Fruit fly (Drosophila melanogaster) S2 (cell line): ENCODE data around the gene CG4073.

Source experiments
- CG8478 ChIP-seq: fragments of >200 bp; optimal IDR thresholded peaks from 2 replicates; lab custom pipeline; 2018
- CTCF ChIP-seq, 2 experiments: fragments of >200 bp; optimal IDR thresholded peaks; 2 replicates each; lab custom pipeline; 2018

- no peak for TF ChIP-seq CTCF (optimal IDR thresholded peaks at IDR 0.05; lab: Kevin White, UChicago)
- no peak for TF ChIP-seq CG8478 (lab: Kevin White, UChicago)
Observed at dm6 chr3R:10688835-10689234, 25.8 kb upstream of the CG4073 start.
